Fruit fly (Drosophila melanogaster): Measurements from ENCODE around the gene CG33722.
A peak's percentile ranks its signal among the peaks of the same experiment; 100 is the strongest.

Gene CG33722

dm6 chr3R:8264302-8265080, 20.6 kb downstream of the CG33722 start, which contains the start of the genes RPA1 and Mcm2 (continued):
- TF ChIP-seq unc-4 (GFP tag; IDR thresholded peaks at IDR 0.05; ENCODE audit: partially characterized antibody) (no peak), CG30020 (tag; optimal IDR thresholded peaks at IDR 0.05) (peak; percentile 70), zf30C (GFP tag; optimal IDR thresholded peaks at IDR 0.05) (no peak), CG14860 (GFP tag; IDR thresholded peaks at IDR 0.05; ENCODE audit: partially characterized antibody) (no peak), fd64A (GFP tag; optimal IDR thresholded peaks at IDR 0.05) (no peak), CG3838 (GFP tag; optimal IDR thresholded peaks at IDR 0.05) (no peak), grau (tag; optimal IDR thresholded peaks at IDR 0.05) (peak; percentile 98), oc (tag; optimal IDR thresholded peaks at IDR 0.05) (peak; percentile 40), HLH4C (GFP tag; IDR thresholded peaks at IDR 0.05; ENCODE audit: partially characterized antibody) (no peak), CG10209 (GFP tag; optimal IDR thresholded peaks at IDR 0.05) (peak; percentile 76), Sox100B (GFP tag; optimal IDR thresholded peaks at IDR 0.05) (no peak), CG17361 (GFP tag; IDR thresholded peaks at IDR 0.05) (peak; percentile 95), fd96Cb (tag; optimal IDR thresholded peaks at IDR 0.05) (peak; percentile 63), CG17912 (GFP tag; optimal IDR thresholded peaks at IDR 0.05) (no peak), CG1832 (GFP tag; optimal IDR thresholded peaks at IDR 0.05) (no peak), GATAe (GFP tag; conservative IDR thresholded peaks at IDR 0.05) (peak; percentile 33), trem (tag; optimal IDR thresholded peaks at IDR 0.05) (peak; percentile 49), dati (GFP tag; IDR thresholded peaks at IDR 0.05) (0 out of 2 replicates have a peak, but pooled peaks have one; percentile 23), Aef1 (GFP tag; IDR thresholded peaks at IDR 0.05) (peak; percentile 87), CG11398 (GFP tag; optimal IDR thresholded peaks at IDR 0.05) (no peak), CG7372 (GFP tag; IDR thresholded peaks at IDR 0.05) (peak; percentile 72; the same call in 1 of the 2 replicates), CG12104 (GFP tag; optimal IDR thresholded peaks at IDR 0.05) (peak; percentile 68), CG13894 (tag; optimal IDR thresholded peaks at IDR 0.05) (peak; percentile 44), CG8281 (tag; optimal IDR thresholded peaks at IDR 0.05) (peak; percentile 50), CG14050 (GFP tag; IDR thresholded peaks at IDR 0.05) (peak; percentile 23; the same call in 1 of the 3 replicates), Hr3 (GFP tag; optimal IDR thresholded peaks at IDR 0.05) (peak; percentile 89), chif (GFP tag; optimal IDR thresholded peaks at IDR 0.05) (peak in 1 of 2 experiments; percentile 66), CG10979 (tag; optimal IDR thresholded peaks at IDR 0.05) (peak; percentile 66), slbo (GFP tag; IDR thresholded peaks at IDR 0.05) (peak; percentile 95), HLHmδ (GFP tag; optimal IDR thresholded peaks at IDR 0.05) (peak; percentile 43), Doc3 (GFP tag; IDR thresholded peaks at IDR 0.05; ENCODE audit: partially characterized antibody) (no peak), ap (GFP tag; IDR thresholded peaks at IDR 0.05) (peak; percentile 60), corto (GFP tag; optimal IDR thresholded peaks at IDR 0.05) (no peak), CG3407 (GFP tag; optimal IDR thresholded peaks at IDR 0.05) (peak; percentile 38), Oli (tag; optimal IDR thresholded peaks at IDR 0.05) (peak; percentile 71), cg (GFP tag; optimal IDR thresholded peaks at IDR 0.05) (no peak), CG17359 (tag; optimal IDR thresholded peaks at IDR 0.05) (peak; percentile 63), gro (GFP tag; optimal IDR thresholded peaks at IDR 0.05) (no peak), crol (GFP tag; IDR thresholded peaks at IDR 0.05) (no peak), sd (tag; optimal IDR thresholded peaks at IDR 0.05) (no peak), mld (GFP tag; IDR thresholded peaks at IDR 0.05; ENCODE audit: partially characterized antibody) (no peak), Ets97D (GFP tag; optimal IDR thresholded peaks at IDR 0.05) (peak; percentile 24), HLH54F (GFP tag; optimal IDR thresholded peaks at IDR 0.05) (peak; percentile 71), jing (GFP tag; optimal IDR thresholded peaks at IDR 0.05) (no peak), Nf-YA (GFP tag; IDR thresholded peaks at IDR 0.05) (peak; percentile 16; the same call in 1 of the 2 replicates), CG8089 (GFP tag; optimal IDR thresholded peaks at IDR 0.05) (no peak), CG6765 (GFP tag; optimal IDR thresholded peaks at IDR 0.05) (peak; percentile 56), H15 (GFP tag; IDR thresholded peaks at IDR 0.05) (peak; percentile 79; the same call in 2 of the 3 replicates)
